Worm (Caenorhabditis elegans): ENCODE data around the gene cht-6.

The cht-6 gene

DNA sequence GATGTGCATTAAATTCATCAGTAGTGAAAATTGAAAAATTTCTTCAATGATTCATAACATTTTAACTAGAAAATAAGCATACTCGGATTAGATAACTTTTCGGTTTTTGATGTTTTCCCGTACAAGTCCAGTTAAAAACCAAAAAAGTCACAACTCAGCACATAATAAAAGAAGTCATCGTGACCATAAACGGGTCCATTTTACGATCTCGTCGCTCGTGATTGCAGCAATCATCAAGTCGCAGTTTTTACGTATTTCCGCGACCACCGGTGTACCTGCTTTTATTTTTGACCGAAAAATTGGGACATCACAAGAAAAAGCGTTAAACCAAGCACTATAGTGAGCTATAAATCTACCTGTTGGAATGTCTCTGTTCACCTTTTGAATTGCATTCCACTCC lies 46.5 kb downstream of the cht-6 start:
- TF ChIP-seq tbx-37 (GFP tag; conservative IDR thresholded peaks at IDR 0.05) (no peak), hmbx-1 (tag; optimal IDR thresholded peaks at IDR 0.05) (no peak), flt-1 (GFP tag; IDR thresholded peaks at IDR 0.05) (no peak), hnd-1 (tag; optimal IDR thresholded peaks at IDR 0.05) (no peak), tbx-11 (GFP tag; IDR thresholded peaks at IDR 0.05) (no peak), scrt-1 (GFP tag; IDR thresholded peaks at IDR 0.05) (no peak), sea-1 (GFP tag; conservative IDR thresholded peaks at IDR 0.05) (no peak), B0310.2 (tag; optimal IDR thresholded peaks at IDR 0.05) (no peak)

DNA sequence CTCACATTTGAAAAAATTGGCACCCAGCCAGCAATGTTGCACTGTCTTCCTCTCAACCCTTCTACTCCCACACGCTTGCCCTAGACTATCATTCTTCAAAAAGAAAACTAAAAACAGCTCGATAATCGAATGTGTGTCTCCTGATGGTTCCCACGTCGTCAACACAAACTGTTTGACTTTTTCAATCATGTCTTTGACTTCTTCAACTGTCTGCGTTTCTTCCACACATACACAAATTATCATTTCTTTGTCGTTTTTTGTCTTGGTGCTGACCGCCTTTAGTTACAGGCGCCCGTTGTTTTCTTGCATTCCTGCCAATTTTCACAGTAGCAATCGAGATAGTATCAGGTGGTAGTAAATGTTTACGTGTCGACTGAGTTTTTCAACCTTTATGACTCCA lies 47.8 kb downstream of the cht-6 start:
- no peak for TF ChIP-seq aly-1 (tag; optimal IDR thresholded peaks at IDR 0.05)
- no peak for TF ChIP-seq ets-7 (tag; optimal IDR thresholded peaks at IDR 0.05)
- TF ChIP-seq hnd-1 (tag; optimal IDR thresholded peaks at IDR 0.05) = no peak
- TF ChIP-seq tbx-37 (GFP tag; conservative IDR thresholded peaks at IDR 0.05) = no peak

DNA sequence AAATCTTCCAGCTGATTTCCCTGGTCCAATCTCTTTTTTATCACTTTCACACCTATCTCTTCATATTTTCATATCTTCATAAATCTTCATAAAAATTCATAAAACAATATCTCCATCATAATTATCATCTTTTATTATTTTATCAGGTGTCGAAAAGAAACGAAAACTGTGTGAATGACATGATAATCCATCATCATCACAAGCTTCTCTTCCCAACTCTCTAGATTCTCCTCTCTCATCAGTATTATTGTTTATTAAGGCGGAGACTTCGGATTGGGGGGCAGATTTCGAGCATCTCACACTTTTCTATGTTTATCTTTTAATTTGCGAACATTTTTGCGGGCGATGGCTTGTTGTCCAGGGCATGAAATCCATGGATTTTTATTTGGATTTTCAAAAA lies 49.4 kb downstream of the cht-6 start:
- TF ChIP-seq scrt-1 (GFP tag; IDR thresholded peaks at IDR 0.05) (no peak), hmbx-1 (tag; optimal IDR thresholded peaks at IDR 0.05) (no peak), B0310.2 (tag; optimal IDR thresholded peaks at IDR 0.05) (no peak), ama-1 (optimal IDR thresholded peaks at IDR 0.05) (no peak), pes-1 (GFP tag; IDR thresholded peaks at IDR 0.05) (no peak), F13C5.2 (tag; optimal IDR thresholded peaks at IDR 0.05) (no peak), hnd-1 (tag; optimal IDR thresholded peaks at IDR 0.05) (no peak), tbx-11 (GFP tag; IDR thresholded peaks at IDR 0.05) (no peak), ceh-36 (tag; optimal IDR thresholded peaks at IDR 0.05) (no peak), flt-1 (GFP tag; IDR thresholded peaks at IDR 0.05) (no peak), aly-1 (tag; optimal IDR thresholded peaks at IDR 0.05) (no peak)

ce11 chrV:6464765-6465164 lies 50.0 kb downstream of the cht-6 start, which contains the start of gene unc-83:
TSS of gene unc-83 (plus strand) at chrV:6465065.
- TF ChIP-seq tbx-11 (GFP tag; IDR thresholded peaks at IDR 0.05) = no peak
- TF ChIP-seq hnd-1 (tag; optimal IDR thresholded peaks at IDR 0.05) = no peak
- TF ChIP-seq flt-1 (GFP tag; IDR thresholded peaks at IDR 0.05) = no peak
- TF ChIP-seq B0310.2 (tag; optimal IDR thresholded peaks at IDR 0.05) = no peak
- no peak for TF ChIP-seq ceh-13 (GFP tag; optimal IDR thresholded peaks at IDR 0.05)
- TF ChIP-seq aly-1 (tag; optimal IDR thresholded peaks at IDR 0.05) = no peak
- TF ChIP-seq tbx-37 (GFP tag; conservative IDR thresholded peaks at IDR 0.05) = no peak
- no peak for TF ChIP-seq sea-1 (GFP tag; conservative IDR thresholded peaks at IDR 0.05)
- TF ChIP-seq ceh-36 (tag; optimal IDR thresholded peaks at IDR 0.05) = no peak
- TF ChIP-seq ama-1 (optimal IDR thresholded peaks at IDR 0.05) = no peak
- TF ChIP-seq hmg-4 (GFP tag; optimal IDR thresholded peaks at IDR 0.05) = no peak
- TF ChIP-seq ets-7 (tag; optimal IDR thresholded peaks at IDR 0.05) = no peak
- TF ChIP-seq scrt-1 (GFP tag; IDR thresholded peaks at IDR 0.05) = no peak
- TF ChIP-seq pes-1 (GFP tag; IDR thresholded peaks at IDR 0.05) = no peak
- TF ChIP-seq hmbx-1 (tag; optimal IDR thresholded peaks at IDR 0.05) = no peak
- TF ChIP-seq F13C5.2 (tag; optimal IDR thresholded peaks at IDR 0.05) = no peak
